Fruit fly (Drosophila melanogaster): ENCODE data around the gene CG8668.
A peak's percentile ranks its signal among the peaks of the same experiment; 100 is the strongest.

The CG8668 gene

DNA sequence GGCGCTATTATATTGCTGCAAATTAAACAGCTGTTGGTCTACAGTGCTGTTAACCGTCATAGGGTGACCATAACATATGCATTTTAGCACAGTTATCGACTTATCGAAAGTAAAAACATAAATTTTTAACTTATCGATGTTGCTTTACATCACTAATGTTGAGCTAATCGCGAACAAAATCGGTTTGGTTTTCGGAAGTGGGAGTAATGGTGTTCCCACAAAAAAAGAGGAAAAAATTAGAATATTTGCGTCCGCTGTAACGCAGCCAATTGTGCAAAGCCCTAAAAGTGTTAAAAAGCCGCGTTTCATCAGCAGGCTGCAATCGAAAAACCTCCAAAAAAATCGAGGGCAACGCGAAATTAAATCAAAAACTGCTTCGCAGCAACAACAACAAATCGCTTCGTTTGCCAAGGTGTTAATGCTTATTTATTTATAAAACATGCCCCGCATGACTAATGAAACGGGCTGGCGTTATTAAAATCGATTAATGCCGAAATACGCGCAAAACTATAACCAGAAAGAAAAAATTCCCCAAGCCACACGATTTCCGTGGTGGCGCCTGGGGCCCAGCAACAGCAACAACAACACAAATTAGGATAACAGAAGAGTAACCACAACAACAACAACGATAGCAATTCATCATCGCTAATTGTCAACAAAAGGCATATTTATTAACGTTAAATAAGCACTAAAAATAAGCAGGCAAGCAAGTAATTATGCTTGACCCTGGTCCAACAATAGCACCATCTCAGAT, at the start of gene CG8668, which contains the start of gene CG12375:
TSS of gene CG8668 (plus strand) at position 153 of the 754 bp plus-strand sequence.
TSS of gene CG12375 (minus strand) at position 42 of the 754 bp plus-strand sequence.
- peak; percentile 71 for TF ChIP-seq CG17801 (GFP tag; optimal IDR thresholded peaks at IDR 0.05; ENCODE audit: partially characterized antibody)

DNA sequence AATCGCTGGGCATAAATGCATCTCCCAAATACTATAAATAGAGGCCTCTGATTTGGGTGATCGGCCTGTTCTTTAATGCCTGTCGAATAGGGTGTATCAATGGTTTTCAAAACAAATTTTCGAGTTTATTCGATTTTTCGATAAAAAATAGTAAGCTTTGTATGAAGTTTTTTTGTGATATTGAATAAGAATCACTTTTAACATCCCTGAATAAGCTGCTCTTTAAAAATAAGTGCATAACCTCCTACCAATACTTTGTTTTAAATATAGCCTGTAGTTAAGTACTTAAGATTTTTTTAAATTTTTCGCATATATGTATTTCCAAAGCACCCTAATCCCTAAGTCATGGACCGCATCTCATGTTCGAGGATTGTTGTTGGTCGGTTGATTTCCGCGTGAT, 46.2 kb upstream of the CG8668 start:
- TF ChIP-seq CG17801 (GFP tag; optimal IDR thresholded peaks at IDR 0.05; ENCODE audit: partially characterized antibody) = no peak

DNA sequence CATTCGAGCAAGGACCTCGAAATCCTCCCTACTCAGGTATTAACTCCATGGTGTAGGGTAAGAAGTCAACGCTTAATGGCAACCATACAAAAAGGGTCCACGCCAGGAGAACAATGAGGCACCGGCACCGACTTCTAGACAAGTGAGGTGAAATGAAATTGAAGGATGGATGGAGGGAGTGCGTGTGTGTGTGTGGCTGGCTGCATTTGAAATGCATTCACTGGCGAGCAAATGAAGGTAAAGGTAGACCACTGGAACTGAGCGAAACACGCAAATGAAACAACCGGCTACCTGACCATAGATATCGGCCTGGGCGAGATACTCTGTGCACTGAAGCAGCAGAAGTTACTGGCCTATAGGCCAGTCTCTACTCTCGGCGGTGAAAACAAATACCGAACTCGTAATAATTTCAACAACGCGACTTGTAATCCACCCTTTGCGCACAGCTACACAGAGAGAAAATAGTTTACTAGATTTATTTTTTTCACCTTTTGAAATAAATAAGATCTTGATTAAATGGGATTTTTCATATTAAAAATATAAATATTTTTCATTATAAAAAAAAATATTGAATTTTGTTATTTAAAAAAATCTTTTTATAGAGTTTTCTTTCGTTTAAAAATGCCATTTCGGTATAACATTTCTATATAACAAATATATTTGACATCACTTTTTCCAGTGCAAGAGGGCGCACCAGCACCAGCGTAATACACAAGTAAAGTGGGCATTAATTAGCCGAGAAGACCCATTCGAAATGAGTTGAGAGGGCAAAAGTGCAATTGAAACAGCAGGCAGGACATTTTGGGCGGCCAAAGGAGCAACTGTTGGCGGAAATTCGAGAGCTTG, 44.9 kb upstream of the CG8668 start:
- TF ChIP-seq CG17801 (GFP tag; optimal IDR thresholded peaks at IDR 0.05; ENCODE audit: partially characterized antibody) = no peak

DNA sequence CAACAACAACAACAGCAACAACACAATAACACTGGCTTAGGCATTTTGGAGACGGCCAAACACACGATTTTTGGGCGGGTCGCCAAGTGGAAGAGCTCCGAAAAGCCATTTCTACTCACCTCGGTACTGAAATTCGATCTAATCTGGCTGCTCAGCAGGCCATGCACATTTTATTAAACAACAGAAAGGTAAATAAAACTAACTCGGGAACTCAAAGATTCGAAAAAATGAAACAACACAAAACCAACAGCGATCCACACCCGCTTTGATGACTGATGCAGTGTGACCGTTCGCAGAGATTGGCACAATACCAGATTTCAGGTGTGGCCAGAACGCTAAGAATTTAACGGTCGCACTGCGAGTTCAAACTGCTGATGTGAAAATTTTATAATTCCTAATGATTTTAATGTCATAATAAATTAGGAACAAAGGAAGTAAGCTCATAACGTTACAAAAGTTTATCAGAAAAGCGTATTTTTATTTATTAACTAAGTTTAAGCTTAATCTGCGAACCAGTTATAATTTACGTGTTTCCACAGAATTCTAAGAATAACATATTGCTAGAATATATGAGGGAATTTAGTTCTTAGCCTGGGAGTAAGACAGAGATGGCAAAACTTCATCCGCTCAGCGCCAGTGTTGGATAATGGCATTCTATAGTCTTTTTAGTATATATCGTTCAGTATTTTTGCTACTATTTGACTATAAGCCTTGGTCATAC, 43.9 kb upstream of the CG8668 start, which contains the start of gene Mcr:
TSS of gene Mcr (minus strand) at position 291 of the 721 bp plus-strand sequence.
- TF ChIP-seq CG17801 (GFP tag; optimal IDR thresholded peaks at IDR 0.05; ENCODE audit: partially characterized antibody) = peak; percentile 14

DNA sequence CACCGCTTCAGTTG, 43.6 kb upstream of the CG8668 start, which contains the start of gene Bsg:
TSS of gene Bsg (plus strand) at position 8 of the 14 bp plus-strand sequence.
- TF ChIP-seq CG17801 (GFP tag; optimal IDR thresholded peaks at IDR 0.05; ENCODE audit: partially characterized antibody) = no peak

DNA sequence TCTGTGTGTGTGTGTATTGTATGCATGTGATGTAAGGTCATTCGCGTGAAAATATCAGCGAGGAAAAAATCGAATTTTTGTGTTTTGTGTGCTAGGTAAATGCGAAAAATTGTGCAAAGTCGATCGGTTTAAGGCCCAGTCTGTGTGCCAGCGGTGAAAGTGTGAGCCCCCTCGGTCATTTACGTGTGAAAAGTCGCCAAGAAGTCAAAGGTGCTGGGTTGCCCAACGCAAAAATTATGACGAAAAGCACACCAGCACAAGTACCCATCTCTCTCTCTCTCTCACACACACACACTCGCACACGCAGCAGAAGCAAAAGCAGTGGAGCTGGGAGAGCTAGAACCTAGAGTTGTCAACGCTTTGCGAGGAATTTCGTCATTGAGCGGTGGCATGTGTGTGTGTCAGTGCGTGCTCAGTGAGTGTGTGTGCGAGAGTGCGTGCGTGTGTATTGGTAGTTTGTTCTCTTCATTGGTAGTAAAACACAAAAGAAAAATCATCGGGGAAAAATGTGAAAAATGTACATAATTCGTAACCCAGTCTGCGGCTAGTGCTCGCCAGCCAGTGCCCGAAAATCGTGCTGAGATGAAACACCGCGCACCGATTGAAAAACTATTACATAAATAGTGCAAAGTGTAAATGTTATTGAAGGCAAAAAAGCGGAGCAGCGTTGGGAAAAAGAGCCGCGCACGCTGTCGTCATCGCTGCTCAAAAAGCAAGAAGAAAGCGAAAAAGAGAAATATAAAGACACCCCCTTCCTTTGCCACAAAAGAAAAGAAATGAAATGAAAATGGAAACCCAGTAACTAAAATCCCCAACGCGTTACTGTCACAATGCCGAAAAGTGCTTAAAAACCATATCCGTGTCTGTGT, 43.1 kb upstream of the CG8668 start:
- no peak for TF ChIP-seq CG17801 (GFP tag; optimal IDR thresholded peaks at IDR 0.05; ENCODE audit: partially characterized antibody)

DNA sequence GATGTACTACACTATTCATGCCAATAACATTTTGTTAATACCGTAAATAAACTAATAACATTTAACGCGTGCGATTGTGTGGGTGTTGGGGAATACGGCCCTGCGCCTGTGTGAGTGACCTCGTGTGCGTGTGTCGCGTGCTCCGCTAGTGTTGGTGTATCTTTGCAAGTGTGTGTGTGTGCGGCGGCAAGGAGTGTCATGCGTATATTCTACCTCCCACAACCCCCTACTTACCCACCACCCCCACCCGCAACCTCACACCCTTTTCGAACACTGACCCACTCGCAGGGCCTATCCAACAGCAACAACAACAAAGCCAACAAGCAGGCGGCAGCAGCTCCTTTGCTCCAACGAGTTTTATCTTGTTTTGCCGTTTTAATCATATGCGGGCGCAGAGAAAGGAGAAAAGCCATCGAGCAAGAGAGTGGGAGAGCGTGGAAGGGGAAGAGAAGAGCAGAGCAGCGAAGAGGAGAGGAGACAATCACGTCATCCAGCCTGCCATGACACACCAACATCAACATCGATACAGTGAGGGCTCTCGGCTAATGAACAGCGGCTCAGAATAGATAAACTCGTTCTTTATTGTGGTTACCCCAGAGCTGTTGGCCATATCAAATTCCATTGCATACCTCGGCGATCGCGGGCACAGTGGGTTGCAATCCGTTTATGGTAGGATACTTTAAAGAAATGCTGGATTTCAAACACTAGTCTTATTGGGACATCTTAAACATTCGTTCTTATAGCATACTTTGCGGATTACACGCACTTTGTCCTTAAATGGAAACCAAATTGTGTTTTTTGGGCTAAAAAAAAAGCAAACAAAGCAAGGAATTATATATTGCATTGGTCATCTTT, 42.2 kb upstream of the CG8668 start:
- TF ChIP-seq CG17801 (GFP tag; optimal IDR thresholded peaks at IDR 0.05; ENCODE audit: partially characterized antibody) = no peak

DNA sequence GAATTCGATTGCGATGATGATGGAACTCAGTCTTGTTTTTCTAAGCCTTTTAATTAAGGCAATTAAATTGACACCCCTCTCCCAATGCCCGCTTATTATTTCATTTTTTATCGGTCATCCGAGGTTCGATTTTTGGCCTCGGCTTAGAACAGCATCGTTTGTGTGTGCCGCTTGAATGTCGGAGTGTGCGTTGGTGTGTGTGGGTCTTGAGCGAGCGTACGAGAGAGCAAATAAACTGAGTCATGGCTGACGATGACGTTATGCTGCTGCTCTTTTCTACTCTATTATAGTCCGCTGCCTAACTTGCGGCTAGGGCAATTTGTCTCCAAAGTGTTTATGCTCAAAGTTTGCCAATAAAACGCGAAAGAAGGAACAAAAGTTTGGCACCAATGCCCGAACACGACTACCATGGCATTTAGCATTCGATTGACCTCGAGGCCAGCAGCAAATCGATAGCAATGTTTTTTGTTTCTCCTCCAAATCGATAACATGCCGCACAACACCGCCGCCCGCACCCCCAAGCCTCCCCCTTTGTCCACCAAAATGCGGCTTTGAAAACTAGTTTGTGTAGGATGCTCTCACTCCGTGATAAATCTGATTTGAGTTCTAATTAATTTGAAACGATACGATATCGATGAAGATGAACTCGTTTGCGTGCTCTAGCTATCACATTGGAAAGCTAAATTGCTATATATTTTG, 41.2 kb upstream of the CG8668 start:
- TF ChIP-seq CG17801 (GFP tag; optimal IDR thresholded peaks at IDR 0.05; ENCODE audit: partially characterized antibody) = no peak

DNA sequence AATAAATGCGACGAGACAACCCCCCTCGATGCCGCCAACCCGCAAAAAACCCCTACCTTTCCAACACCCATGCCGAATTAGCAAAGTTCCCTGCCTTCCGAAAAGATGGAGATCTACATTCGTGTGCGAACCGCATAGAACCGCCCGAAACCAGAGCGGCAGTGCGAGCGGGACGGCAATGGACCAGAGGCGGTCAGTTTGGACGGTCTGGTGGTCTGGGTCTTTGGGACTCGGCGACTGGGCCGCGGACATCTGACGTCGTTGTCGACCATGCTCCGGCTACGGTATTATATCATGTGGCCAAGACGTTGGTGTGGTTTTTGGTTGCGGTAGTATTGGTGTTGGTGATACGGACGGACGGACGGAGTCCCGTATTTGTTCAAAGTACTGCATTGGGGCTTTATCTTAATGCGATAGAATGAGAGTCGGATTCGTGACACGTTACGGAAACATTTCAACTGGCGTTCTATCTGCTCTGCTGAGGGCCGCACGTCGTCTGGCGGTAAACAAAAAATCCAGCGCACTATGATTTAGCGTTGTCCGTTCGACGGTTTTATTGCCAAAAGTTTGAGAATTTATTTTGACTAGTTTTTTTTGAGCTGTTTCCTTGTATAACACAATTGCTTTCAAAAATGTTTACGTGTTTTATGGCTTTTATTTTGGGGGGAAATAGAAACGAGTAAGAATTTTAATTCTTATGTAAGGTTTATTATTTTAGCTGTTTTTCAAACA, 39.9 kb upstream of the CG8668 start:
- TF ChIP-seq CG17801 (GFP tag; optimal IDR thresholded peaks at IDR 0.05; ENCODE audit: partially characterized antibody) = no peak

DNA sequence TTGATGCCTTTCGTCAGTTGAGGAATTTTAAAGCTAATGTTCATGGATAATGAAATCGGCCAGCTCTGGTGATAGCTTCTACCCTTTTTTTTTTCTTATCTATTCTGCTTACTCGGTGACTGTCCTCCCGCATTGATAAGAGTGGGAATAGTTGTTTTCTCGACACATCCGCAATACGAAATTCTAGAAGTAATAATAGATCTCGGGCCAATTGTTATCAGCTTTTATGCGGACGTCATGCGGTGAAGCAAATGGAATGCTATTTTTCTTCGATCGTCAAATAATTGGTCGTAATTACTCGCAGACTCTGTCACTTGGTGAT, 39.4 kb upstream of the CG8668 start:
- TF ChIP-seq CG17801 (GFP tag; optimal IDR thresholded peaks at IDR 0.05; ENCODE audit: partially characterized antibody) = no peak

DNA sequence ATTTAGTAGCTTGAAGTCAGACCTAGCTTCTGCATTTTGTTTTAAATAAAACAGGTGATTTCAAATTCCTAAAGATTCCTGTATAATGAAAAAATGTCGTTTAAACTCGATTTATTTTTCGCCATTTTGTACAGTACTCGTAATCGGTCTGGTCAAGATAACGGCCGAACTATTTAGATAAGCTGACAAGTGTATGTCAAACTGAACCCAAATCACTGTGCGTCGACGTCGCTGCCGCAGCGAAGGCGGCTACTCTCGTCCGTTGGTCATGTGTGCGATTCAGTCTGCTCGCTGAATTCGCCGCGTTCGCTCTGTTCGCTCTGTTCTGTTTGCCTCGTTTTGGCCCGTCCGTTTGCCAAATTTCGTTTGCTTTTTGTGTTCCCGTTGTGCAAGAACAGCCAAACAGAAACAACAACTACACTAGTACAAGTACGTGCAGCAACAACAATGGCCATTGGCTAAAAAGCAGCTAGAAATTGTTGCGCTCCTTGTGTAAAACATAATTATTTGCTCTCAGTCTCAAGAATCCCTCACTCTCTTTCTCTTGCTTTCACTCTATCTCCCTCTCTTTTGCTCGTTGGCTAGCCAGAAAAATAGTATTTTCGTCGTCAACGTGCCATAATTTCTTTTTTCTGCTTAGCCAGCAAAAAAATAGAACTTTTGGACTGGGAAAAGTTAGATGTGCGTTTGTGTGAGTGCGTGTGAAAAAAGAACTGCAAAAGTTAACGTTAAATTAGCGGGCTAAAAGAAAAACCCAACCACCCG, 38.6 kb upstream of the CG8668 start:
- peak; percentile 33 for TF ChIP-seq CG17801 (GFP tag; optimal IDR thresholded peaks at IDR 0.05; ENCODE audit: partially characterized antibody)

DNA sequence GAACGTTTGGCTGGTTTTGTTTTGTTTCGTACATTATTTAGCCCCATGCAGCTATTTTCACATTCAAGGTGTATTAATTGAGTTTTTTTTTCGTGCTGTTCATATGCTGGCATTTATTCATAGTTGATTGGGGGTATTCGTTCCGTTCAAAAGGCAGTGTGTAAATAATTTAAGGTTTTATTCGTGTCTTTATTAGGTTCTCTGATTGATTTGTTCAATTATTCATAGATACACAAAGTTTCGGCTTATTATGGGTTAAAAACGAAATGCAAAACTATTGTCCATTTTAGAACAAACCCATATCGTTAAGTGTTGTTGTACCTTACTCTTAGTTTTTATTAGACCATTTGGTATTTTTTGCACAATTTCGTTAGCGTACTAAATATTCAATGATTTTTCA, 35.4 kb upstream of the CG8668 start:
- no peak for TF ChIP-seq CG17801 (GFP tag; optimal IDR thresholded peaks at IDR 0.05; ENCODE audit: partially characterized antibody)
